Worm (Caenorhabditis elegans): ENCODE measurements around the gene lag-1.

DNA sequence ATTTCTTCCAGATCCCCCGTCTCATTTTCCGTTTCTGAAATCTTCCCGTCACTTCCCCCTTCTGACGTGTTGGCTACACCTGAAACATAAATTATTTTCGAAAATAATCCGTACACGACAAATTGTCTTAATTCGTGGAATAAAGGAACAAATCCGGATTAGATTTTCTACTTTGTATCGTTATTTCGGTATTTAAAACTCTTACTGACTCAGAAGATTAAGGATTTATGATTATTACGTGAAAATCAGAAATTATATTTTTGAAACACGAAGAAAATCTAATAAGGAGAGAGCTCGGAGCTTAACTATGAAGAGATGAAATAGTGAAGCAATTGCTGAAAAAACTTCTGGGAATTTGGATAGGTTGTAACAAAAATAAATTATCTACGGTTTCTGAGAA, 54.2 kb downstream of the lag-1 start:
- no peak for TF ChIP-seq unc-62 (GFP tag; optimal IDR thresholded peaks at IDR 0.05)
- TF ChIP-seq egl-27 (tag; optimal IDR thresholded peaks at IDR 0.05), result no peak
